Fruit fly (Drosophila melanogaster): ENCODE data around the gene snf.

Gene snf

DNA sequence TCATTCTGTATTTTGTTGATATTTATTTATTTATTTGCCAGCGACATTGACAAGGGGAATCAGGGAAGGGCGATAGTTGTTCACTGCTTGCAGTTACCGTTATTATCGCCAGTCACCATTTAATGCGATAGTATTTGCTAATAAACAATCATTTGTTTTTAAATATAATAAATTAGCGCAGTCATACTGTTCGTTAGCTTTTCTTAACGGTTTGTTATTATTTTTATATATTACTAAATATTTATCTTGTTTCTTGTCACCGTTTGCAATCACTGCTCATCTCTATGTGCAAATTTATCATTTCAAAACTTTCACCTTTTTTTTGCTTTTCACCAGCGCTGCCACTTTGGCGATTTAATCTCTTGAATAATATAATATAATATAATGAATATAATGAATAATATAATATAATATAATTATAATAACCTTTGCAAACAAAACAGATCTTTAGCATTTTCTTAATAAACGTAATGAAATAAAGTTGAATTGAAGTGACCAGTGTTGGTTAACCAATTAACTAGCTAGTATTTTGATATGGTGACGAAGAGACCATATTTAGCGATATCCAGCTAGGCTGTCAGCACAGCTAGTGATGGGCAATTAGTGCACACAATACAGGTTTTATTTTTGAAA lies 20.3 kb downstream of the snf start, which contains the start of the genes CG3309 and XRCC1 (continued):
- TF ChIP-seq pan (optimal IDR thresholded peaks at IDR 0.05), result no peak
- TF ChIP-seq pan (GFP tag; optimal IDR thresholded peaks at IDR 0.05 in 1 of 2, IDR thresholded peaks at IDR 0.05 in 1 of 2), result peak in 1 of 2 experiments; percentile 57
- TF ChIP-seq CG7372 (GFP tag; IDR thresholded peaks at IDR 0.05), result peak; percentile 52; the same call in 1 of the 2 replicates
- TF ChIP-seq CG11456 (GFP tag; IDR thresholded peaks at IDR 0.05), result no peak
- TF ChIP-seq Xbp1 (GFP tag; optimal IDR thresholded peaks at IDR 0.05), result peak; percentile 48
- no peak for TF ChIP-seq ro (GFP tag; IDR thresholded peaks at IDR 0.05)
- TF ChIP-seq CG3163 (GFP tag; optimal IDR thresholded peaks at IDR 0.05), result no peak
- TF ChIP-seq Stat92E (GFP tag; optimal IDR thresholded peaks at IDR 0.05), result no peak
- TF ChIP-seq CTCF (GFP tag; optimal IDR thresholded peaks at IDR 0.05), result no peak
- TF ChIP-seq C15 (GFP tag; IDR thresholded peaks at IDR 0.05), result peak; percentile 28; the same call in 1 of the 3 replicates
- no peak for TF ChIP-seq Taf1 (GFP tag; IDR thresholded peaks at IDR 0.05)
- TF ChIP-seq lilli (GFP tag; optimal IDR thresholded peaks at IDR 0.05), result peak; percentile 54
- TF ChIP-seq B-H1 (GFP tag; IDR thresholded peaks at IDR 0.05), result no peak; the same call in 2 of the 3 replicates
- TF ChIP-seq chinmo (GFP tag; IDR thresholded peaks at IDR 0.05; ENCODE audit: partially characterized antibody), result 0 out of 4 replicates have a peak, but pooled peaks have one; percentile 18
- peak; percentile 47 for TF ChIP-seq sug (tag; optimal IDR thresholded peaks at IDR 0.05)
- no peak for TF ChIP-seq CG11696 (GFP tag; IDR thresholded peaks at IDR 0.05)
- TF ChIP-seq ATbp (GFP tag; optimal IDR thresholded peaks at IDR 0.05), result no peak
- no peak for TF ChIP-seq CG12744 (GFP tag; optimal IDR thresholded peaks at IDR 0.05)
- peak; percentile 5 for TF ChIP-seq Deaf1 (tag; optimal IDR thresholded peaks at IDR 0.05)
- no peak for TF ChIP-seq lov (optimal IDR thresholded peaks at IDR 0.05)
- no peak for TF ChIP-seq lov (GFP tag; IDR thresholded peaks at IDR 0.05)
- no peak for TF ChIP-seq dmrt99B (tag; optimal IDR thresholded peaks at IDR 0.05)
- peak; percentile 66 for TF ChIP-seq MBD-R2 (GFP tag; IDR thresholded peaks at IDR 0.05)
- TF ChIP-seq Doc3 (GFP tag; IDR thresholded peaks at IDR 0.05; ENCODE audit: partially characterized antibody), result peak; percentile 86
- peak; percentile 51 for TF ChIP-seq Ssrp (tag; optimal IDR thresholded peaks at IDR 0.05)
- TF ChIP-seq E2f1 (GFP tag; IDR thresholded peaks at IDR 0.05), result peak; percentile 31; the same call in 1 of the 2 replicates
- TF ChIP-seq shn (GFP tag; optimal IDR thresholded peaks at IDR 0.05), result no peak
- TF ChIP-seq Meics (GFP tag; optimal IDR thresholded peaks at IDR 0.05), result peak; percentile 82
- no peak for TF ChIP-seq cas (GFP tag; IDR thresholded peaks at IDR 0.05)
- peak; percentile 68 for TF ChIP-seq Sry-δ (GFP tag; optimal IDR thresholded peaks at IDR 0.05)
- peak; percentile 23 for TF ChIP-seq CG1602 (GFP tag; optimal IDR thresholded peaks at IDR 0.05)
- TF ChIP-seq Mrtf (GFP tag; IDR thresholded peaks at IDR 0.05), result no peak
- peak; percentile 36 for TF ChIP-seq gsb-n (tag; optimal IDR thresholded peaks at IDR 0.05)
- TF ChIP-seq dpn (GFP tag; optimal IDR thresholded peaks at IDR 0.05), result peak in 1 of 2 experiments; percentile 41
- no peak for TF ChIP-seq CG15073 (GFP tag; optimal IDR thresholded peaks at IDR 0.05)
- no peak for TF ChIP-seq Bteb2 (GFP tag; optimal IDR thresholded peaks at IDR 0.05)
- TF ChIP-seq Hey (tag; optimal IDR thresholded peaks at IDR 0.05), result no peak
- TF ChIP-seq Usf (GFP tag; optimal IDR thresholded peaks at IDR 0.05), result no peak
- TF ChIP-seq wek (GFP tag; optimal IDR thresholded peaks at IDR 0.05), result no peak
- TF ChIP-seq Gsc (GFP tag; IDR thresholded peaks at IDR 0.05), result no peak
- no peak for TF ChIP-seq run (tag; optimal IDR thresholded peaks at IDR 0.05)
- TF ChIP-seq CG10147 (GFP tag; optimal IDR thresholded peaks at IDR 0.05), result peak; percentile 14
- no peak for TF ChIP-seq CG5953 (GFP tag; IDR thresholded peaks at IDR 0.05)
- TF ChIP-seq CG13287 (GFP tag; IDR thresholded peaks at IDR 0.05; ENCODE audit: partially characterized antibody), result peak; percentile 86
- TF ChIP-seq CG9797 (GFP tag; optimal IDR thresholded peaks at IDR 0.05), result no peak
- no peak for TF ChIP-seq lab (GFP tag; optimal IDR thresholded peaks at IDR 0.05)
- TF ChIP-seq Eip74EF (GFP tag; optimal IDR thresholded peaks at IDR 0.05), result no peak
- no peak for TF ChIP-seq CG12299 (tag; optimal IDR thresholded peaks at IDR 0.05)
- no peak for TF ChIP-seq tio (GFP tag; optimal IDR thresholded peaks at IDR 0.05)
- peak; percentile 13; the same call in 1 of the 3 replicates for TF ChIP-seq CG14050 (GFP tag; IDR thresholded peaks at IDR 0.05)
- TF ChIP-seq CG14965 (GFP tag; optimal IDR thresholded peaks at IDR 0.05; ENCODE audit: borderline replicate concordance), result no peak

Measured in whole organism, embryonic.